Worm (Caenorhabditis elegans): ENCODE results near the gene eor-1.

eor-1 gene

ce11 chrIV:4811863-4812262 lies 12.9 kb upstream of the eor-1 start, which contains the start of gene srw-95 (continued):
- no peak for TF ChIP-seq madf-8 (GFP tag; conservative IDR thresholded peaks at IDR 0.05)
- peak; percentile 9 for TF ChIP-seq atf-7 (tag; optimal IDR thresholded peaks at IDR 0.05)
- TF ChIP-seq pha-4 (tag; optimal IDR thresholded peaks at IDR 0.05) = no peak
- TF ChIP-seq madf-3 (GFP tag; IDR thresholded peaks at IDR 0.05) = 0 out of 2 replicates have a peak, but pooled peaks have one; percentile 71
- no peak for TF ChIP-seq cebp-1 (GFP tag; IDR thresholded peaks at IDR 0.05)
- TF ChIP-seq cebp-1 (tag; optimal IDR thresholded peaks at IDR 0.05) = peak; percentile 16
- TF ChIP-seq die-1 (tag; optimal IDR thresholded peaks at IDR 0.05) = peak; percentile 12
- TF ChIP-seq lir-1 (GFP tag; conservative IDR thresholded peaks at IDR 0.05) = no peak
- no peak for TF ChIP-seq ama-1 (optimal IDR thresholded peaks at IDR 0.05)
- no peak for TF ChIP-seq ama-1 (GFP tag; optimal IDR thresholded peaks at IDR 0.05)
- no peak for TF ChIP-seq ztf-18 (tag; optimal IDR thresholded peaks at IDR 0.05)
- TF ChIP-seq ztf-25 (GFP tag; IDR thresholded peaks at IDR 0.05) = 0 out of 2 replicates have a peak, but pooled peaks have one; percentile 20
- no peak for TF ChIP-seq nhr-80 (tag; optimal IDR thresholded peaks at IDR 0.05)
- 0 out of 2 replicates have a peak, but pooled peaks have one; percentile 40 for TF ChIP-seq ceh-100 (GFP tag; IDR thresholded peaks at IDR 0.05)

DNA sequence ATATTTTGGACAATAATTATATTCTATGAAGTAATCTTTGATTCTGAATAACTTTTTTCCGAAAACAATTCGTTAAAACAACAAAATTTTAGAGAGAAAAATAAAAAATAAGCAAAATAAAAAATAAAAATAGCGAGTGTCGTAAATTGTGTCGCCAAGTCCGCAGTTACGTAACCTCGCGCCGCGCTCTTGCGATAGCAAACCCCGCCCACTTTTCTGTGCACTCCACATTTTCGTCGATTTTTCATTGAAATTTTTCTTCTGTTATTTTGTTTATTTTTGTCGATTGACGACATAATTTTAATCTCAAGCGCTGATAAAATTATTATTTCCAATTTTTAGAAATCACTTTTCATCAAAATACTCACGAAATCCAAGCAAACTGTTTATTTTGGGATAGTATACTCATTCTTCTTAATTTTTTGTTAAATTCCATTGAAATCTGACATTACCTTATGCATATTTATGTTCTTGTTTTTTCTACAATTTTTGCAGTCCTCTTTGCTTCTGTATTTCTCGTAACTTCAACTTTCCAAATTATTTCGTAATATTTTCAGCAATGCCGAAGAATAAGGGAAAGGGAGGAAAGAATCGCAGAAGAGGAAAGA lies 11.5 kb upstream of the eor-1 start, which contains the start of gene eif-1.A:
TSS of gene eif-1.A (plus strand) at position 558 of the 608 bp plus-strand sequence.
- TF ChIP-seq mxl-1 (tag; optimal IDR thresholded peaks at IDR 0.05) (no peak), lin-35 (GFP tag; optimal IDR thresholded peaks at IDR 0.05) (no peak), ztf-22 (GFP tag; optimal IDR thresholded peaks at IDR 0.05) (no peak), ztf-25 (GFP tag; IDR thresholded peaks at IDR 0.05) (no peak), D2030.7 (GFP tag; IDR thresholded peaks at IDR 0.05) (peak; percentile 46; the same call in 1 of the 2 replicates), him-1 (tag; optimal IDR thresholded peaks at IDR 0.05) (no peak), ceh-100 (GFP tag; IDR thresholded peaks at IDR 0.05) (no peak), F39B2.1 (GFP tag; IDR thresholded peaks at IDR 0.05) (no peak), ztf-3 (GFP tag; optimal IDR thresholded peaks at IDR 0.05) (no peak), tbx-9 (tag; optimal IDR thresholded peaks at IDR 0.05; ENCODE audit: borderline replicate concordance) (no peak), ztf-18 (tag; optimal IDR thresholded peaks at IDR 0.05) (peak; percentile 15), ztf-26 (tag; optimal IDR thresholded peaks at IDR 0.05) (no peak), B0261.1 (tag; optimal IDR thresholded peaks at IDR 0.05) (no peak), bed-1 (GFP tag; IDR thresholded peaks at IDR 0.05) (no peak), egrh-3 (GFP tag; IDR thresholded peaks at IDR 0.05) (no peak), nhr-179 (tag; optimal IDR thresholded peaks at IDR 0.05) (no peak), Y67H2A.10 (GFP tag; conservative IDR thresholded peaks at IDR 0.05) (no peak), pbrm-1 (GFP tag; IDR thresholded peaks at IDR 0.05) (peak; percentile 27; the same call in 1 of the 2 replicates), nhr-27 (tag; optimal IDR thresholded peaks at IDR 0.05) (no peak), repo-1 (tag; optimal IDR thresholded peaks at IDR 0.05) (no peak), efl-1 (GFP tag; optimal IDR thresholded peaks at IDR 0.05) (peak; percentile 5), rpc-1 (optimal IDR thresholded peaks at IDR 0.05) (peak; percentile 4), rpc-1 (tag; optimal IDR thresholded peaks at IDR 0.05) (no peak), C17E4.6 (GFP tag; IDR thresholded peaks at IDR 0.05) (no peak), K11D2.4 (GFP tag; IDR thresholded peaks at IDR 0.05) (no peak), dox-1 (GFP tag; IDR thresholded peaks at IDR 0.05) (no peak), hsf-1 (GFP tag; IDR thresholded peaks at IDR 0.05) (no peak), ceh-58 (GFP tag; IDR thresholded peaks at IDR 0.05) (no peak), lin-40 (tag; optimal IDR thresholded peaks at IDR 0.05) (no peak), atf-7 (tag; optimal IDR thresholded peaks at IDR 0.05) (no peak), madf-8 (GFP tag; conservative IDR thresholded peaks at IDR 0.05) (no peak), lag-1 (GFP tag; IDR thresholded peaks at IDR 0.05) (no peak), snpc-3.4 (tag; optimal IDR thresholded peaks at IDR 0.05) (no peak), lsl-1 (GFP tag; optimal IDR thresholded peaks at IDR 0.05) (peak; percentile 39), F49E8.2 (tag; optimal IDR thresholded peaks at IDR 0.05; ENCODE audit: insufficient read depth) (peak; percentile 6), bed-2 (GFP tag; IDR thresholded peaks at IDR 0.05) (no peak), cebp-1 (GFP tag; IDR thresholded peaks at IDR 0.05) (no peak), cebp-1 (tag; optimal IDR thresholded peaks at IDR 0.05) (peak; percentile 39), T26A5.8 (tag; optimal IDR thresholded peaks at IDR 0.05) (no peak), tlf-1 (GFP tag; optimal IDR thresholded peaks at IDR 0.05) (no peak)

All from whole organism, young adult.